Worm (Caenorhabditis elegans) whole organism, L3 larva: ENCODE measurements around the gene F44E2.10.

Experiments used
- aly-2 ChIP-seq: fragments of 150-350 bp; optimal IDR thresholded peaks from 2 replicates; lab custom pipeline; 2014; ENCODE audit warnings: missing biosample characterization, missing genetic modification characterization
- ama-1 ChIP-seq: fragments of 150-350 bp; optimal IDR thresholded peaks from 2 replicates; lab custom pipeline; 2018
- fkh-10 ChIP-seq: sonication (generic microtip); optimal IDR thresholded peaks from 2 replicates; lab custom pipeline; 2017; ENCODE audit warnings: missing biosample characterization, missing genetic modification reagents, missing genetic modification characterization
- fos-1 ChIP-seq: fragments of 150-350 bp; optimal IDR thresholded peaks from 2 replicates; lab custom pipeline; 2014; ENCODE audit warnings: missing biosample characterization, missing genetic modification characterization
- lin-39 ChIP-seq: fragments of 150-350 bp; optimal IDR thresholded peaks from 2 replicates; lab custom pipeline; 2018; ENCODE audit warnings: missing biosample characterization, missing genetic modification reagents, missing genetic modification characterization
- mdl-1 ChIP-seq: fragments of 150-350 bp; optimal IDR thresholded peaks from 2 replicates; lab custom pipeline; 2014; ENCODE audit warnings: missing biosample characterization, missing genetic modification characterization
- nhr-11 ChIP-seq: fragments of 150-350 bp; optimal IDR thresholded peaks from 2 replicates; lab custom pipeline; 2014; ENCODE audit warnings: missing biosample characterization, missing genetic modification characterization
- nhr-23 ChIP-seq: fragments of 150-350 bp; optimal IDR thresholded peaks from 2 replicates; lab custom pipeline; 2014; ENCODE audit warnings: missing biosample characterization, missing genetic modification reagents, missing genetic modification characterization
- nhr-237 ChIP-seq: fragments of 150-350 bp; optimal IDR thresholded peaks from 2 replicates; lab custom pipeline; 2014; ENCODE audit warnings: missing biosample characterization, missing genetic modification characterization
- nhr-28 ChIP-seq: fragments of 150-350 bp; optimal IDR thresholded peaks from 2 replicates; lab custom pipeline; 2014; ENCODE audit warnings: missing biosample characterization, missing genetic modification characterization
- nhr-43 ChIP-seq: sonication (generic microtip); optimal IDR thresholded peaks from 2 replicates; lab custom pipeline; 2016; ENCODE audit warnings: mild to moderate bottlenecking, missing genetic modification characterization, missing compliant biosample characterization; ENCODE audit not compliant: poor library complexity, severe bottlenecking
- skn-1 ChIP-seq: fragments of 150-350 bp; optimal IDR thresholded peaks from 2 replicates; lab custom pipeline; 2014; ENCODE audit warnings: missing biosample characterization, missing genetic modification characterization
- snpc-4 ChIP-seq: fragments of 150-350 bp; optimal IDR thresholded peaks from 2 replicates; lab custom pipeline; 2014; ENCODE audit warnings: missing biosample characterization, missing genetic modification characterization
- unc-62 ChIP-seq: fragments of 150-350 bp; sonication (generic microtip); optimal IDR thresholded peaks from 4 replicates; lab custom pipeline; 2014; ENCODE audit warnings: missing biosample characterization, missing genetic modification reagents, missing genetic modification characterization

- TF ChIP-seq mdl-1 = no peak
- no peak for TF ChIP-seq nhr-237 (tag; lab: Kevin White, UChicago)
- TF ChIP-seq nhr-11 = no peak
- no peak for TF ChIP-seq fkh-10 (GFP tag; lab: Kevin White, UChicago)
- no peak for TF ChIP-seq skn-1 (tag; lab: Kevin White, UChicago)
- no peak for TF ChIP-seq nhr-43
- TF ChIP-seq fos-1 (tag; lab: Kevin White, UChicago) = no peak
- TF ChIP-seq ama-1 (lab: Kevin White, UChicago) = no peak
- TF ChIP-seq lin-39 (tag; lab: Kevin White, UChicago) = no peak
- no peak for TF ChIP-seq nhr-28 (tag; lab: Kevin White, UChicago)
- no peak for TF ChIP-seq unc-62 (GFP tag; lab: Kevin White, UChicago)
- no peak for TF ChIP-seq snpc-4 (tag; lab: Kevin White, UChicago)
- no peak for TF ChIP-seq nhr-23 (tag; lab: Kevin White, UChicago)
- no peak for TF ChIP-seq aly-2 (tag; lab: Kevin White, UChicago)
Measured at ce11 chrIII:8866038-8866437, 35.1 kb upstream of the F44E2.10 start.
